Worm (Caenorhabditis elegans) whole organism, L3 larva: ENCODE measurements around the gene F36H12.4.
"Not testable (repeated sequence)": the region's sequence is repeated elsewhere in the genome, so short reads cannot be mapped to it uniquely, and the experiment has no call there.

Experiments
- R02D3.7 ChIP-seq: fragments of 150-350 bp; optimal IDR thresholded peaks from 2 replicates; lab custom pipeline; 2014; ENCODE audit warnings: missing biosample characterization, missing genetic modification characterization
- ZK546.5 ChIP-seq: sonication (generic microtip); optimal IDR thresholded peaks from 2 replicates; lab custom pipeline; 2017; ENCODE audit warnings: missing biosample characterization, missing genetic modification characterization
- aly-2 ChIP-seq: fragments of 150-350 bp; optimal IDR thresholded peaks from 2 replicates; lab custom pipeline; 2014; ENCODE audit warnings: missing biosample characterization, missing genetic modification characterization
- ama-1 ChIP-seq: fragments of 150-350 bp; optimal IDR thresholded peaks from 2 replicates; lab custom pipeline; 2018
- ceh-28 ChIP-seq: fragments of 150-350 bp; optimal IDR thresholded peaks from 2 replicates; lab custom pipeline; 2014; ENCODE audit warnings: missing biosample characterization, missing genetic modification reagents, missing genetic modification characterization
- ceh-82 ChIP-seq: fragments of 150-350 bp; optimal IDR thresholded peaks from 2 replicates; lab custom pipeline; 2014; ENCODE audit warnings: missing biosample characterization, missing genetic modification characterization
- daf-12 ChIP-seq: fragments of 150-350 bp; optimal IDR thresholded peaks from 2 replicates; lab custom pipeline; 2014; ENCODE audit warnings: missing biosample characterization, missing genetic modification reagents, missing genetic modification characterization
- egl-27 ChIP-seq: sonication (generic microtip); optimal IDR thresholded peaks from 4 replicates; lab custom pipeline; 2017; ENCODE audit warnings: missing biosample characterization, missing genetic modification reagents, missing genetic modification characterization
- egl-5 ChIP-seq: fragments of 150-350 bp; optimal IDR thresholded peaks from 2 replicates; lab custom pipeline; 2017; ENCODE audit warnings: missing biosample characterization, missing genetic modification reagents, missing genetic modification characterization, inconsistent platforms
- elt-1 ChIP-seq: fragments of 150-350 bp; optimal IDR thresholded peaks from 2 replicates; lab custom pipeline; 2014; ENCODE audit warnings: missing biosample characterization, missing genetic modification characterization
- elt-2 ChIP-seq: sonication (generic microtip); optimal IDR thresholded peaks from 2 replicates; lab custom pipeline; 2016; ENCODE audit warnings: missing genetic modification reagents, mild to moderate bottlenecking, missing genetic modification characterization, missing compliant biosample characterization
- elt-3 ChIP-seq, 3 experiments: fragments of 150-350 bp in 1 of 3; sonication (generic microtip) in 2 of 3; optimal IDR thresholded peaks; 2 replicates in 2 of 3; 4 replicates in 1 of 3; lab custom pipeline; 2014 to 2017; ENCODE audit warnings: missing biosample characterization in 3 of 3, missing genetic modification characterization in 3 of 3
- eor-1 ChIP-seq, 2 experiments: fragments of 150-350 bp; optimal IDR thresholded peaks; 2 replicates each; lab custom pipeline; 2014 to 2018; ENCODE audit warnings: missing biosample characterization in 2 of 2, missing genetic modification characterization in 2 of 2
- fkh-10 ChIP-seq: sonication (generic microtip); optimal IDR thresholded peaks from 2 replicates; lab custom pipeline; 2017; ENCODE audit warnings: missing biosample characterization, missing genetic modification reagents, missing genetic modification characterization
- jun-1 ChIP-seq: fragments of 150-350 bp; optimal IDR thresholded peaks from 2 replicates; lab custom pipeline; 2014; ENCODE audit warnings: missing biosample characterization, missing genetic modification reagents, missing genetic modification characterization
- lin-39 ChIP-seq: fragments of 150-350 bp; optimal IDR thresholded peaks from 2 replicates; lab custom pipeline; 2018; ENCODE audit warnings: missing biosample characterization, missing genetic modification reagents, missing genetic modification characterization
- mdl-1 ChIP-seq: fragments of 150-350 bp; optimal IDR thresholded peaks from 2 replicates; lab custom pipeline; 2014; ENCODE audit warnings: missing biosample characterization, missing genetic modification characterization
- nfya-1 ChIP-seq: sonication (generic microtip); optimal IDR thresholded peaks from 2 replicates; lab custom pipeline; 2017; ENCODE audit warnings: missing genetic modification characterization, mild to moderate bottlenecking, missing compliant biosample characterization, antibody characterized with exemption, moderate library complexity; ENCODE audit not compliant: insufficient read depth
- nhr-12 ChIP-seq: fragments of 150-350 bp; optimal IDR thresholded peaks from 2 replicates; lab custom pipeline; 2014; ENCODE audit warnings: missing biosample characterization, missing genetic modification characterization
- nhr-23 ChIP-seq: fragments of 150-350 bp; optimal IDR thresholded peaks from 2 replicates; lab custom pipeline; 2014; ENCODE audit warnings: missing biosample characterization, missing genetic modification reagents, missing genetic modification characterization
- nhr-25 ChIP-seq: sonication (generic microtip); optimal IDR thresholded peaks from 2 replicates; lab custom pipeline; 2017; ENCODE audit warnings: missing biosample characterization, missing genetic modification characterization
- nhr-67 ChIP-seq: fragments of 150-350 bp; optimal IDR thresholded peaks from 2 replicates; lab custom pipeline; 2014; ENCODE audit warnings: missing biosample characterization, missing genetic modification characterization
- nhr-77 ChIP-seq: fragments of 150-350 bp; optimal IDR thresholded peaks from 2 replicates; lab custom pipeline; 2014; ENCODE audit warnings: missing biosample characterization, missing genetic modification characterization
- pha-4 ChIP-seq: fragments of 150-350 bp; optimal IDR thresholded peaks from 2 replicates; lab custom pipeline; 2014; ENCODE audit warnings: missing biosample characterization, missing genetic modification reagents, missing genetic modification characterization
- skn-1 ChIP-seq: fragments of 150-350 bp; optimal IDR thresholded peaks from 2 replicates; lab custom pipeline; 2014; ENCODE audit warnings: missing biosample characterization, missing genetic modification characterization
- snpc-4 ChIP-seq: fragments of 150-350 bp; optimal IDR thresholded peaks from 2 replicates; lab custom pipeline; 2014; ENCODE audit warnings: missing biosample characterization, missing genetic modification characterization
- unc-39 ChIP-seq: sonication (generic microtip); optimal IDR thresholded peaks from 4 replicates; lab custom pipeline; 2017; ENCODE audit warnings: missing biosample characterization, missing genetic modification characterization
- unc-62 ChIP-seq: fragments of 150-350 bp; sonication (generic microtip); optimal IDR thresholded peaks from 4 replicates; lab custom pipeline; 2014; ENCODE audit warnings: missing biosample characterization, missing genetic modification reagents, missing genetic modification characterization
- ztf-4 ChIP-seq: fragments of 150-350 bp; optimal IDR thresholded peaks from 2 replicates; lab custom pipeline; 2014; ENCODE audit warnings: missing biosample characterization, missing genetic modification characterization

F36H12.4 gene

ce11 chrIV:5295240-5295639 lies 26.3 kb downstream of the F36H12.4 start, which contains the start of gene msp-51:
Gene msp-51 (minus strand): TSS chrIV:5295340.
- not testable (repeated sequence) for TF ChIP-seq elt-3 (tag; optimal IDR thresholded peaks at IDR 0.05; lab: Kevin White, UChicago); nhr-23 (tag; lab: Kevin White, UChicago); unc-62

ce11 chrIV:5297436-5298012 lies 28.6 kb downstream of the F36H12.4 start, which contains the start of the genes ZK354.6 and msp-113:
Gene ZK354.6 (minus strand): TSS chrIV:5297536.
Gene msp-113 (plus strand): TSS chrIV:5297962.
- TF ChIP-seq fkh-10 (GFP tag; lab: Kevin White, UChicago), result no peak
- TF ChIP-seq elt-3 (tag; optimal IDR thresholded peaks at IDR 0.05; lab: Kevin White, UChicago), result no peak
- TF ChIP-seq R02D3.7 (tag; lab: Kevin White, UChicago), result no peak
- TF ChIP-seq ceh-28 (tag; lab: Kevin White, UChicago), result no peak
- TF ChIP-seq ama-1 (lab: Kevin White, UChicago), result no peak
- no peak for TF ChIP-seq daf-12
- TF ChIP-seq elt-2 (tag; lab: Kevin White, UChicago), result no peak
- TF ChIP-seq nhr-77, result no peak
- no peak for TF ChIP-seq pha-4 (tag; lab: Kevin White, UChicago)
- no peak for TF ChIP-seq snpc-4 (tag; lab: Kevin White, UChicago)
- TF ChIP-seq nfya-1 (tag; lab: Kevin White, UChicago), result no peak
- no peak for TF ChIP-seq egl-27 (tag; lab: Kevin White, UChicago)
- no peak for TF ChIP-seq nhr-12 (tag; lab: Kevin White, UChicago)
- no peak for TF ChIP-seq nhr-25 (tag; lab: Kevin White, UChicago)
- no peak for TF ChIP-seq ztf-4

- TF ChIP-seq eor-1 (tag; optimal IDR thresholded peaks at IDR 0.05; lab: Kevin White, UChicago) (no peak), elt-3 (tag; optimal IDR thresholded peaks at IDR 0.05; lab: Kevin White, UChicago) (no peak), nhr-67 (tag; lab: Kevin White, UChicago) (no peak)
Observed at ce11 chrIV:5303030-5303429, 34.1 kb downstream of the F36H12.4 start, which contains the start of gene ZK354.7. Gene ZK354.7 (minus strand): TSS chrIV:5303130.

ce11 chrIV:5306040-5306439 lies 37.1 kb downstream of the F36H12.4 start, which contains the start of gene ZK354.8:
Gene ZK354.8 (minus strand): TSS chrIV:5306140.
- TF ChIP-seq unc-39 (tag; lab: Kevin White, UChicago) (no peak), daf-12 (no peak)

ce11 chrIV:5308046-5308643 lies 39.2 kb downstream of the F36H12.4 start, which contains the start of the genes ZK354.9 and msp-58:
Gene ZK354.9 (minus strand): TSS chrIV:5308146.
Gene msp-58 (plus strand): TSS chrIV:5308593.
- not testable (repeated sequence) for TF ChIP-seq mdl-1; egl-5 (tag; lab: Kevin White, UChicago); elt-1 (tag; lab: Kevin White, UChicago)

ce11 chrIV:5309742-5310141 lies 40.8 kb downstream of the F36H12.4 start, which contains the start of gene ZK354.3:
Gene ZK354.3 (plus strand): TSS chrIV:5310042.
- TF ChIP-seq skn-1 (tag; lab: Kevin White, UChicago) (no peak), ceh-82 (no peak), ZK546.5 (tag; lab: Kevin White, UChicago) (no peak), elt-3 (tag; optimal IDR thresholded peaks at IDR 0.05; lab: Kevin White, UChicago) (no peak), ztf-4 (no peak), jun-1 (tag; lab: Kevin White, UChicago) (no peak), lin-39 (tag; lab: Kevin White, UChicago) (no peak), nhr-12 (tag; lab: Kevin White, UChicago) (no peak), snpc-4 (tag; lab: Kevin White, UChicago) (no peak), nhr-67 (tag; lab: Kevin White, UChicago) (no peak), ceh-28 (tag; lab: Kevin White, UChicago) (no peak), aly-2 (tag; lab: Kevin White, UChicago) (no peak), mdl-1 (no peak)
